Fruit fly (Drosophila melanogaster) whole organism, embryonic: ENCODE data around the gene CG18749.
A peak's percentile ranks its signal among the peaks of the same experiment; 100 is the strongest.

ENCODE experiments used
- Ada2b ChIP-seq: fragments of 200-800 bp; sonication (Bioruptor generic); IDR thresholded peaks from 2 replicates; pipeline ENCODE4 v1.3.6; 2022; ENCODE audit warnings: missing biosample characterization, missing genetic modification characterization
- Atf-2 ChIP-seq: fragments of 200-800 bp; sonication (Bioruptor generic); optimal IDR thresholded peaks from 2 replicates; lab custom pipeline; 2016; ENCODE audit warnings: missing biosample characterization, missing genetic modification characterization
- Awh ChIP-seq: fragments of 200-800 bp; sonication (Bioruptor generic); IDR thresholded peaks from 2 replicates; pipeline ENCODE4, ENCODE4 v1.3.6; 2022; ENCODE audit warnings: missing biosample characterization, missing genetic modification characterization
- BEAF-32 ChIP-seq: fragments of 200-800 bp; sonication (Bioruptor generic); optimal IDR thresholded peaks from 3 replicates; lab custom pipeline; 2017; ENCODE audit warnings: missing biosample characterization, missing genetic modification characterization, mild to moderate bottlenecking, moderate library complexity, missing genetic modification reagents
- CG10209 ChIP-seq: fragments of 200-800 bp; sonication (Bioruptor generic); optimal IDR thresholded peaks from 3 replicates; lab custom pipeline; 2017; ENCODE audit warnings: missing biosample characterization, mild to moderate bottlenecking, missing genetic modification characterization, missing genetic modification reagents
- CG11723 ChIP-seq: fragments of 200-800 bp; sonication (Bioruptor generic); optimal IDR thresholded peaks from 2 replicates; lab custom pipeline; 2017; ENCODE audit warnings: missing biosample characterization, mild to moderate bottlenecking, missing genetic modification characterization
- CG14441 ChIP-seq: fragments of 200-800 bp; sonication (Bioruptor generic); IDR thresholded peaks from 2 replicates; pipeline ENCODE4 v1.3.6; 2022; ENCODE audit warnings: missing biosample characterization, missing genetic modification characterization
- CG17802 ChIP-seq: fragments of 200-800 bp; sonication (Bioruptor generic); optimal IDR thresholded peaks from 2 replicates; lab custom pipeline; 2018; ENCODE audit warnings: missing biosample characterization, mild to moderate bottlenecking, missing genetic modification characterization, moderate library complexity
- CG31388 ChIP-seq: fragments of 200-800 bp; sonication (Bioruptor generic); optimal IDR thresholded peaks from 2 replicates; lab custom pipeline; 2016; ENCODE audit warnings: missing biosample characterization, missing genetic modification characterization
- CG34224 ChIP-seq: fragments of 200-800 bp; sonication (Bioruptor generic); IDR thresholded peaks from 3 replicates; pipeline ENCODE4 v1.3.6; 2022; ENCODE audit warnings: missing biosample characterization, missing genetic modification characterization; ENCODE audit not compliant: partially characterized antibody
- CG4617 ChIP-seq: fragments of 200-800 bp; sonication (Bioruptor generic); optimal IDR thresholded peaks from 3 replicates; lab custom pipeline; 2016; ENCODE audit warnings: missing biosample characterization, missing genetic modification characterization, borderline replicate concordance
- CG6272 ChIP-seq: fragments of 200-800 bp; sonication (Bioruptor generic); IDR thresholded peaks from 2 replicates; pipeline ENCODE4 v1.3.6; 2022; ENCODE audit warnings: missing biosample characterization, missing genetic modification characterization
- CG8089 ChIP-seq: fragments of 200-800 bp; sonication (Bioruptor generic); optimal IDR thresholded peaks from 3 replicates; lab custom pipeline; 2016; ENCODE audit warnings: missing biosample characterization, missing genetic modification characterization
- CG8290 ChIP-seq, 3 experiments: fragments of 200-800 bp; sonication (Bioruptor generic); optimal IDR thresholded peaks; 2 replicates each; lab custom pipeline; 2016 to 2019; ENCODE audit warnings: missing biosample characterization in 3 of 3, missing genetic modification characterization in 3 of 3, mild to moderate bottlenecking in 2 of 3, moderate library complexity in 1 of 3
- CG8765 ChIP-seq: fragments of 200-800 bp; sonication (Bioruptor generic); IDR thresholded peaks from 2 replicates; pipeline ENCODE4 v1.3.6; 2022; ENCODE audit warnings: missing biosample characterization, missing genetic modification characterization
- CG8924 ChIP-seq: fragments of 200-800 bp; optimal IDR thresholded peaks from 3 replicates; lab custom pipeline; 2019; ENCODE audit warnings: missing biosample characterization, mild to moderate bottlenecking, missing genetic modification characterization, moderate library complexity
- CG9817 ChIP-seq: fragments of 200-800 bp; sonication (Bioruptor generic); optimal IDR thresholded peaks from 2 replicates; lab custom pipeline; 2018; ENCODE audit warnings: missing biosample characterization, mild to moderate bottlenecking, missing genetic modification characterization, moderate library complexity
- D ChIP-seq, 2 experiments: fragments of 200-800 bp in 1 of 2; fragments of >200 bp in 1 of 2; sonication (Bioruptor generic) in 1 of 2; optimal IDR thresholded peaks; 2 replicates in 1 of 2; 3 replicates in 1 of 2; lab custom pipeline; 2017; ENCODE audit warnings: mild to moderate bottlenecking in 1 of 2, missing biosample characterization in 1 of 2, missing genetic modification characterization in 1 of 2, missing genetic modification reagents in 1 of 2
- D19A ChIP-seq: fragments of 200-800 bp; optimal IDR thresholded peaks from 3 replicates; lab custom pipeline; 2019; ENCODE audit warnings: missing biosample characterization, mild to moderate bottlenecking, missing genetic modification characterization, moderate library complexity
- Dp ChIP-seq: fragments of 200-800 bp; sonication (Bioruptor generic); optimal IDR thresholded peaks from 2 replicates; lab custom pipeline; 2018; ENCODE audit warnings: missing biosample characterization, mild to moderate bottlenecking, missing genetic modification characterization, moderate library complexity
- E2f2 ChIP-seq: fragments of 200-800 bp; sonication (Bioruptor generic); IDR thresholded peaks from 2 replicates; pipeline ENCODE4 v1.3.6; 2022; ENCODE audit warnings: missing biosample characterization, missing genetic modification characterization
- Ets65A ChIP-seq: fragments of 200-800 bp; sonication (Bioruptor generic); peaks from one replicate; lab custom pipeline; 2016; ENCODE audit warnings: missing biosample characterization, missing genetic modification characterization
- Gug ChIP-seq: fragments of 200-800 bp; sonication (Bioruptor generic); IDR thresholded peaks from 4 replicates; pipeline ENCODE4 v1.3.6; 2022; ENCODE audit warnings: missing biosample characterization, missing genetic modification characterization
- HLH3B ChIP-seq: fragments of 200-800 bp; sonication (Bioruptor generic); IDR thresholded peaks from 2 replicates; pipeline ENCODE4 v1.3.6; 2022; ENCODE audit warnings: missing biosample characterization, missing genetic modification characterization
- Meics ChIP-seq: fragments of 200-800 bp; sonication (Bioruptor generic); optimal IDR thresholded peaks from 2 replicates; lab custom pipeline; 2017; ENCODE audit warnings: missing biosample characterization, mild to moderate bottlenecking, missing genetic modification characterization
- Nf-YA ChIP-seq: fragments of 200-800 bp; sonication (Bioruptor generic); IDR thresholded peaks from 2 replicates; pipeline ENCODE4 v1.3.6; 2022; ENCODE audit warnings: missing biosample characterization, missing genetic modification characterization
- NfI ChIP-seq: fragments of 200-800 bp; sonication (Bioruptor generic); optimal IDR thresholded peaks from 3 replicates; lab custom pipeline; 2018; ENCODE audit warnings: missing biosample characterization, mild to moderate bottlenecking, missing genetic modification characterization, moderate library complexity
- Optix ChIP-seq: fragments of 200-800 bp; sonication (Bioruptor generic); IDR thresholded peaks from 3 replicates; pipeline ENCODE4 v1.3.6; 2022; ENCODE audit warnings: missing biosample characterization, missing genetic modification characterization
- Side ChIP-seq: fragments of 200-800 bp; sonication (Bioruptor generic); optimal IDR thresholded peaks from 2 replicates; lab custom pipeline; 2016; ENCODE audit warnings: missing biosample characterization, missing genetic modification characterization
- Vsx1 ChIP-seq: fragments of 200-800 bp; sonication (Bioruptor generic); optimal IDR thresholded peaks from 2 replicates; lab custom pipeline; 2017; ENCODE audit warnings: missing biosample characterization, mild to moderate bottlenecking, missing genetic modification characterization, missing genetic modification reagents
- ara ChIP-seq: fragments of 200-800 bp; sonication (Bioruptor generic); IDR thresholded peaks from 2 replicates; pipeline ENCODE4 v1.3.6; 2022; ENCODE audit warnings: missing biosample characterization, missing genetic modification characterization
- az2 ChIP-seq: fragments of 200-800 bp; sonication (Bioruptor generic); optimal IDR thresholded peaks from 3 replicates; lab custom pipeline; 2016; ENCODE audit warnings: missing biosample characterization, missing genetic modification characterization
- bcd ChIP-seq: fragments of 200-800 bp; sonication (Bioruptor generic); optimal IDR thresholded peaks from 2 replicates; lab custom pipeline; 2017; ENCODE audit warnings: missing biosample characterization, mild to moderate bottlenecking, missing genetic modification characterization
- chn ChIP-seq: fragments of 200-800 bp; sonication (Bioruptor generic); optimal IDR thresholded peaks from 2 replicates; lab custom pipeline; 2016; ENCODE audit warnings: missing biosample characterization, missing genetic modification characterization
- croc ChIP-seq: fragments of 200-800 bp; sonication (Bioruptor generic); conservative IDR thresholded peaks from 3 replicates; pipeline ENCODE4 v1.3.6; 2022; ENCODE audit warnings: missing biosample characterization, missing genetic modification characterization
- disco-r ChIP-seq: fragments of 200-800 bp; sonication (Bioruptor generic); optimal IDR thresholded peaks from 2 replicates; lab custom pipeline; 2016; ENCODE audit warnings: missing biosample characterization, missing genetic modification characterization
- dpn ChIP-seq, 2 experiments: fragments of 200-800 bp; sonication (Bioruptor generic); optimal IDR thresholded peaks; 3 replicates each; lab custom pipeline; 2016; ENCODE audit warnings: missing biosample characterization in 2 of 2, missing genetic modification characterization in 2 of 2
- ems ChIP-seq: fragments of 200-800 bp; sonication (Bioruptor generic); optimal IDR thresholded peaks from 3 replicates; lab custom pipeline; 2016; ENCODE audit warnings: missing biosample characterization, missing genetic modification characterization
- exex ChIP-seq: fragments of 200-800 bp; sonication (Bioruptor generic); optimal IDR thresholded peaks from 4 replicates; lab custom pipeline; 2018; ENCODE audit warnings: missing biosample characterization, mild to moderate bottlenecking, missing genetic modification characterization, moderate library complexity
- fd64A ChIP-seq: fragments of 200-800 bp; sonication (Bioruptor generic); optimal IDR thresholded peaks from 3 replicates; lab custom pipeline; 2018; ENCODE audit warnings: missing biosample characterization, mild to moderate bottlenecking, missing genetic modification characterization
- gfzf ChIP-seq: fragments of 200-800 bp; sonication (Bioruptor generic); optimal IDR thresholded peaks from 2 replicates; lab custom pipeline; 2016; ENCODE audit warnings: missing biosample characterization, mild to moderate bottlenecking, missing genetic modification characterization, moderate library complexity
- hkb ChIP-seq, 2 experiments: fragments of 200-800 bp in 1 of 2; fragments of >200 bp in 1 of 2; sonication (Bioruptor generic) in 1 of 2; IDR thresholded peaks in 1 of 2; optimal IDR thresholded peaks in 1 of 2; 2 replicates each; pipeline versions ENCODE4 v1.3.6 to Lab custom; 2017 to 2022; ENCODE audit warnings: missing biosample characterization in 1 of 2, missing genetic modification characterization in 1 of 2
- hth ChIP-seq: fragments of >200 bp; optimal IDR thresholded peaks from 2 replicates; lab custom pipeline; 2017; ENCODE audit warnings: inconsistent platforms
- org-1 ChIP-seq: fragments of 200-800 bp; sonication (Bioruptor generic); optimal IDR thresholded peaks from 2 replicates; lab custom pipeline; 2017; ENCODE audit warnings: missing biosample characterization, missing genetic modification characterization
- seq ChIP-seq: fragments of 200-800 bp; sonication (Bioruptor generic); IDR thresholded peaks from 2 replicates; pipeline ENCODE4 v1.3.6; 2022; ENCODE audit warnings: missing biosample characterization, missing genetic modification characterization
- sima ChIP-seq: fragments of 200-800 bp; sonication (Bioruptor generic); optimal IDR thresholded peaks from 2 replicates; lab custom pipeline; 2016; ENCODE audit warnings: missing biosample characterization, missing genetic modification characterization
- sna ChIP-seq: fragments of 200-800 bp; sonication (Bioruptor generic); IDR thresholded peaks from 2 replicates; pipeline ENCODE4 v1.3.6; 2022; ENCODE audit warnings: missing biosample characterization, missing genetic modification characterization; ENCODE audit not compliant: partially characterized antibody
- tup ChIP-seq: fragments of 200-800 bp; sonication (Bioruptor generic); optimal IDR thresholded peaks from 2 replicates; lab custom pipeline; 2016; ENCODE audit warnings: missing biosample characterization, mild to moderate bottlenecking, missing genetic modification characterization, moderate library complexity

CG18749 gene

dm6 chr3R:8206628-8207275 is 37.1 kb upstream of the CG18749 start (continued):
- TF ChIP-seq Vsx1 (GFP tag; lab: Kevin White, UChicago) (peak; percentile 10), az2 (GFP tag; lab: Kevin White, UChicago) (peak; percentile 33), BEAF-32 (GFP tag; lab: Kevin White, UChicago) (no peak), D (optimal IDR thresholded peaks at IDR 0.05; lab: Kevin White, UChicago) (no peak), D (GFP tag; optimal IDR thresholded peaks at IDR 0.05; lab: Kevin White, UChicago) (peak; percentile 21), seq (GFP tag; lab: Robert Waterston, UW) (0 out of 2 replicates have a peak, but pooled peaks have one; percentile 28), ems (peak; percentile 37), ara (GFP tag; lab: Robert Waterston, UW) (peak; percentile 48; the same call in 1 of the 2 replicates), bcd (GFP tag; lab: Kevin White, UChicago) (peak; percentile 47), CG8089 (GFP tag; lab: Kevin White, UChicago) (no peak), Nf-YA (GFP tag; lab: Robert Waterston, UW) (no peak), disco-r (GFP tag; lab: Kevin White, UChicago) (no peak), Gug (GFP tag; lab: Robert Waterston, UW) (0 out of 4 replicates have a peak, but pooled peaks have one; percentile 34), NfI (GFP tag; lab: Kevin White, UChicago) (peak; percentile 38), CG11723 (GFP tag; lab: Kevin White, UChicago) (no peak), D19A (peak; percentile 47), CG4617 (GFP tag; lab: Kevin White, UChicago) (no peak), croc (GFP tag; lab: Robert Waterston, UW) (no peak; the same call in 2 of the 3 replicates), gfzf (no peak), fd64A (GFP tag; lab: Kevin White, UChicago) (no peak), sna (GFP tag; lab: Robert Waterston, UW) (no peak), Ets65A (GFP tag; lab: Kevin White, UChicago) (peak; percentile 91), CG8924 (tag; lab: Kevin White, UChicago) (peak; percentile 72), dpn (GFP tag; optimal IDR thresholded peaks at IDR 0.05; lab: Kevin White, UChicago) (peak in 1 of 2 experiments; percentile 45), Meics (GFP tag; lab: Kevin White, UChicago) (peak; percentile 51), CG17802 (tag; lab: Kevin White, UChicago) (no peak), tup (GFP tag; lab: Kevin White, UChicago) (no peak), sima (GFP tag; lab: Kevin White, UChicago) (no peak), hth (no peak), HLH3B (GFP tag; lab: Robert Waterston, UW) (0 out of 2 replicates have a peak, but pooled peaks have one; percentile 16), hkb (optimal IDR thresholded peaks at IDR 0.05; lab: Kevin White, UChicago) (no peak), hkb (GFP tag; IDR thresholded peaks at IDR 0.05; lab: Robert Waterston, UW) (peak; percentile 41; the same call in 1 of the 2 replicates), CG8290 (GFP tag; optimal IDR thresholded peaks at IDR 0.05; lab: Kevin White, UChicago) (no peak), CG8290 (tag; optimal IDR thresholded peaks at IDR 0.05; lab: Kevin White, UChicago) (no peak), Optix (GFP tag; lab: Robert Waterston, UW) (no peak), chn (GFP tag; lab: Kevin White, UChicago) (peak; percentile 32), CG8765 (GFP tag; lab: Robert Waterston, UW) (no peak), org-1 (peak; percentile 49), CG31388 (GFP tag; lab: Kevin White, UChicago) (no peak), CG14441 (GFP tag; lab: Robert Waterston, UW) (no peak), Ada2b (no peak), CG10209 (GFP tag; lab: Kevin White, UChicago) (peak; percentile 37), CG34224 (GFP tag; lab: Robert Waterston, UW) (no peak), Awh (0 out of 2 replicates have a peak, but pooled peaks have one; percentile 34), Dp (GFP tag; lab: Kevin White, UChicago) (no peak), CG6272 (GFP tag; lab: Robert Waterston, UW) (0 out of 2 replicates have a peak, but pooled peaks have one; percentile 7), exex (tag; lab: Kevin White, UChicago) (peak; percentile 63), Side (GFP tag; lab: Kevin White, UChicago) (no peak), E2f2 (GFP tag; lab: Robert Waterston, UW) (peak; percentile 15; the same call in 1 of the 2 replicates), CG9817 (tag; lab: Kevin White, UChicago) (peak; percentile 33), Atf-2 (GFP tag; lab: Kevin White, UChicago) (no peak)
